Worm (Caenorhabditis elegans) whole organism, late embryonic: ENCODE measurements around the gene hpo-26.

Experiments
- ets-4 ChIP-seq: sonication (generic microtip); optimal IDR thresholded peaks from 2 replicates; lab custom pipeline; 2016; ENCODE audit warnings: missing genetic modification characterization, missing compliant biosample characterization
- pqm-1 ChIP-seq: sonication (generic microtip); optimal IDR thresholded peaks from 2 replicates; lab custom pipeline; 2016; ENCODE audit warnings: missing genetic modification characterization, missing compliant biosample characterization
- sdc-2 ChIP-seq: sonication (generic microtip); optimal IDR thresholded peaks from 2 replicates; lab custom pipeline; 2016; ENCODE audit warnings: missing genotype, missing genetic modification characterization, missing compliant biosample characterization
- sox-4 ChIP-seq: sonication (generic microtip); optimal IDR thresholded peaks from 2 replicates; lab custom pipeline; 2017; ENCODE audit warnings: mild to moderate bottlenecking, missing genetic modification characterization, inconsistent platforms, missing compliant biosample characterization
- ttx-3 ChIP-seq: sonication (generic microtip); optimal IDR thresholded peaks from 2 replicates; lab custom pipeline; 2016; ENCODE audit warnings: missing genetic modification reagents, missing genetic modification characterization, missing compliant biosample characterization
- unc-86 ChIP-seq: sonication (generic microtip); optimal IDR thresholded peaks from 2 replicates; lab custom pipeline; 2016; ENCODE audit warnings: missing genetic modification characterization, missing compliant biosample characterization
- ztf-16 ChIP-seq: sonication (generic microtip); optimal IDR thresholded peaks from 2 replicates; lab custom pipeline; 2017; ENCODE audit warnings: missing genetic modification characterization, missing compliant biosample characterization

DNA sequence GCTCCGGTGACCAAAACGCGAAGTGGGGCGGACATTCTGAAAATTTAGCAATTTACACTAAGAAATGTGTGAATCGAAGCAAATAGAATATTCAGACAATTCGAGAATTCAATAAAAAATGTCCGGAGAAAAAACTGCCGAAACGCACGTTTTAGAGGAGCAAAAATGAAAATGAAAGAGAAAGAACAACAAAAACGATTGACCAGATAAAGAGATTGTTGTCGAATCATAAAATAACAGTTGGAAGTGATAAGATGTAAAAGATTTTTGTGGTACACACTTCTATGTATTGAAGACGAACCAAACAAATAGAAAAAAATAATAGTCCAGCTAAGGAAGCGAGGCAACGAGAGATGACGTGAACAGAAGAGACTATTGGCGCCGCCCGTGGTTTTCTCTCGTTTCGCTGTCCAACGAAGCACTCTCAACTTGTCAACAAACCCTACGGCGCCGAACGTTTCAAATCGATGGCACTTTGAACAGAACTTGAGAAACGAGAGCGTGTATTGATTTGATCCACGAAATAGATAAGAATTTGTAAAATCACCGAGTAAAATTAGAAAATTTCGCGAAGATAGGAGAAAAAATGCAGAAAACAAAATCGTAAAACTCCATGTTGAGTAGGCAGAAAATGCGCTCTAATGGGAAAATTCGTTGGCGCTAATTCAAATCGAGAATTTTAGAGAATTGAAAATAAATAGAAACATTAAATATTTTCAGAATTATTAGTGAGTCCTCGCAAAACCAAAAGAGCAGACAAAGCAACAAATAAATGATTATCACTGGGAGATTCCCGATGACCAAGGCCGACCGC is 16.2 kb downstream of the hpo-26 start, which contains the start of gene mdh-1:
- TF ChIP-seq ztf-16 (no peak), pqm-1 (tag; lab: Kevin White, UChicago) (no peak), ets-4 (tag; lab: Kevin White, UChicago) (no peak), sdc-2 (tag; lab: Kevin White, UChicago) (no peak), unc-86 (tag; lab: Kevin White, UChicago) (no peak), sox-4 (tag; lab: Kevin White, UChicago) (no peak), ttx-3 (tag; lab: Kevin White, UChicago) (no peak)
